Worm (Caenorhabditis elegans) whole organism, L1 larva: ENCODE results near the gene pgm-3.

Source experiments
- Y116A8C.19 ChIP-seq: sonication (generic microtip); optimal IDR thresholded peaks from 2 replicates; lab custom pipeline; 2016; ENCODE audit warnings: missing compliant biosample characterization, missing genetic modification characterization, borderline replicate concordance
- aly-2 ChIP-seq: fragments of 150-350 bp; optimal IDR thresholded peaks from 2 replicates; lab custom pipeline; 2014; ENCODE audit warnings: missing biosample characterization, missing genetic modification characterization
- ama-1 ChIP-seq: fragments of 150-350 bp; optimal IDR thresholded peaks from 2 replicates; lab custom pipeline; 2014
- blmp-1 ChIP-seq: fragments of 150-350 bp; optimal IDR thresholded peaks from 2 replicates; lab custom pipeline; 2014; ENCODE audit warnings: missing biosample characterization, missing genetic modification characterization
- ceh-63 ChIP-seq: fragments of 200-800 bp; sonication (Bioruptor generic); optimal IDR thresholded peaks from 2 replicates; lab custom pipeline; 2018; ENCODE audit warnings: mild to moderate bottlenecking, missing genetic modification characterization, missing compliant biosample characterization
- ceh-8 ChIP-seq: fragments of 200-800 bp; sonication (Bioruptor generic); optimal IDR thresholded peaks from 2 replicates; lab custom pipeline; 2018; ENCODE audit warnings: mild to moderate bottlenecking, missing genetic modification characterization, moderate library complexity, missing compliant biosample characterization
- ceh-82 ChIP-seq, 3 experiments: fragments of 150-350 bp in 1 of 3; sonication (generic microtip) in 2 of 3; optimal IDR thresholded peaks; 2 replicates each; lab custom pipeline; 2014 to 2017; ENCODE audit warnings: missing biosample characterization in 3 of 3, missing genetic modification characterization in 3 of 3
- ceh-88 ChIP-seq: fragments of 200-800 bp; sonication (Bioruptor generic); IDR thresholded peaks from 2 replicates; pipeline ENCODE4 v1.3.6; 2022; ENCODE audit warnings: missing genetic modification characterization, missing compliant biosample characterization
- dpl-1 ChIP-seq, 3 experiments: fragments of 150-350 bp in 2 of 3; sonication (generic microtip) in 1 of 3; optimal IDR thresholded peaks; 2 replicates each; lab custom pipeline; 2014 to 2017; ENCODE audit warnings: missing biosample characterization in 3 of 3, missing genetic modification characterization in 3 of 3, missing genetic modification reagents in 3 of 3
- efl-1 ChIP-seq, 4 experiments: fragments of 150-350 bp; optimal IDR thresholded peaks in 3 of 4; peaks in 1 of 4; 1 replicate in 1 of 4; 2 replicates in 3 of 4; lab custom pipeline; 2014; ENCODE audit warnings: missing biosample characterization in 2 of 4, missing genetic modification characterization in 2 of 4, missing genetic modification reagents in 2 of 4
- efl-3 ChIP-seq: fragments of 200-800 bp; sonication (Bioruptor generic); optimal IDR thresholded peaks from 2 replicates; lab custom pipeline; 2018; ENCODE audit warnings: mild to moderate bottlenecking, missing genetic modification characterization, missing compliant biosample characterization
- egl-13 ChIP-seq: sonication (generic microtip); optimal IDR thresholded peaks from 2 replicates; lab custom pipeline; 2016; ENCODE audit warnings: missing genotype, missing genetic modification reagents, missing genetic modification characterization, missing compliant biosample characterization
- fkh-10 ChIP-seq: sonication (generic microtip); optimal IDR thresholded peaks from 2 replicates; lab custom pipeline; 2017; ENCODE audit warnings: missing biosample characterization, missing genetic modification reagents, missing genetic modification characterization
- fkh-8 ChIP-seq: sonication (generic microtip); optimal IDR thresholded peaks from 2 replicates; lab custom pipeline; 2016; ENCODE audit warnings: mild to moderate bottlenecking, missing genetic modification characterization, missing compliant biosample characterization
- grh-1 ChIP-seq: fragments of 200-800 bp; sonication (Bioruptor generic); IDR thresholded peaks from 2 replicates; pipeline ENCODE4 v1.3.6; 2022; ENCODE audit warnings: missing genetic modification reagents, missing genetic modification characterization, missing compliant biosample characterization
- hlh-17 ChIP-seq: fragments of 200-800 bp; sonication (Bioruptor generic); optimal IDR thresholded peaks from 2 replicates; lab custom pipeline; 2018; ENCODE audit warnings: missing genetic modification characterization, mild to moderate bottlenecking, missing compliant biosample characterization, moderate library complexity, borderline replicate concordance
- hlh-4 ChIP-seq: sonication (generic microtip); optimal IDR thresholded peaks from 2 replicates; lab custom pipeline; 2016; ENCODE audit warnings: mild to moderate bottlenecking, missing genetic modification characterization, missing compliant biosample characterization
- irx-1 ChIP-seq: sonication (generic microtip); optimal IDR thresholded peaks from 2 replicates; lab custom pipeline; 2016; ENCODE audit warnings: missing genetic modification characterization, missing compliant biosample characterization
- lin-13 ChIP-seq: fragments of 150-350 bp; optimal IDR thresholded peaks from 2 replicates; lab custom pipeline; 2014; ENCODE audit warnings: missing biosample characterization, missing genetic modification reagents, missing genetic modification characterization
- lin-15B ChIP-seq: fragments of 150-350 bp; sonication (generic microtip); optimal IDR thresholded peaks from 3 replicates; lab custom pipeline; 2014; ENCODE audit warnings: missing biosample characterization, missing genetic modification characterization
- lir-3 ChIP-seq: sonication (generic microtip); optimal IDR thresholded peaks from 2 replicates; lab custom pipeline; 2016; ENCODE audit warnings: mild to moderate bottlenecking, missing genetic modification characterization, moderate library complexity, missing compliant biosample characterization; ENCODE audit not compliant: poor library complexity
- lsy-2 ChIP-seq, 2 experiments: fragments of 150-350 bp; optimal IDR thresholded peaks; 2 replicates each; lab custom pipeline; 2014; ENCODE audit warnings: missing biosample characterization in 2 of 2, missing genetic modification characterization in 2 of 2
- mdl-1 ChIP-seq, 2 experiments: fragments of 150-350 bp; optimal IDR thresholded peaks; 2 replicates each; lab custom pipeline; 2014 to 2017; ENCODE audit warnings: missing biosample characterization in 2 of 2, missing genetic modification characterization in 2 of 2, inconsistent platforms in 1 of 2
- mef-2 ChIP-seq: fragments of 150-350 bp; optimal IDR thresholded peaks from 2 replicates; lab custom pipeline; 2014; ENCODE audit warnings: missing biosample characterization, missing genetic modification characterization
- nhr-237 ChIP-seq: fragments of 150-350 bp; optimal IDR thresholded peaks from 2 replicates; lab custom pipeline; 2014; ENCODE audit warnings: missing biosample characterization, missing genetic modification characterization
- nhr-28 ChIP-seq: fragments of 150-350 bp; optimal IDR thresholded peaks from 2 replicates; lab custom pipeline; 2014; ENCODE audit warnings: missing biosample characterization, missing genetic modification characterization
- nhr-47 ChIP-seq: sonication (generic microtip); optimal IDR thresholded peaks from 2 replicates; lab custom pipeline; 2016; ENCODE audit warnings: mild to moderate bottlenecking, missing genetic modification characterization, moderate library complexity, missing compliant biosample characterization
- nhr-71 ChIP-seq: sonication (generic microtip); optimal IDR thresholded peaks from 2 replicates; lab custom pipeline; 2016; ENCODE audit warnings: mild to moderate bottlenecking, missing genetic modification characterization, moderate library complexity, missing compliant biosample characterization
- nhr-76 ChIP-seq: sonication (generic microtip); optimal IDR thresholded peaks from 2 replicates; lab custom pipeline; 2017; ENCODE audit warnings: missing biosample characterization, missing genetic modification characterization
- nhr-84 ChIP-seq: sonication (generic microtip); optimal IDR thresholded peaks from 2 replicates; lab custom pipeline; 2017; ENCODE audit warnings: missing biosample characterization, missing genetic modification characterization
- nhr-90 ChIP-seq: sonication (generic microtip); optimal IDR thresholded peaks from 2 replicates; lab custom pipeline; 2016; ENCODE audit warnings: mild to moderate bottlenecking, missing genetic modification characterization, missing compliant biosample characterization; ENCODE audit not compliant: poor library complexity
- pax-3 ChIP-seq: fragments of 200-800 bp; sonication (Bioruptor generic); optimal IDR thresholded peaks from 2 replicates; lab custom pipeline; 2018; ENCODE audit warnings: mild to moderate bottlenecking, missing genetic modification characterization, moderate library complexity, missing compliant biosample characterization
- skn-1 ChIP-seq: fragments of 150-350 bp; optimal IDR thresholded peaks from 2 replicates; lab custom pipeline; 2014; ENCODE audit warnings: missing biosample characterization, missing genetic modification characterization
- snpc-4 ChIP-seq: fragments of 150-350 bp; optimal IDR thresholded peaks from 2 replicates; lab custom pipeline; 2014; ENCODE audit warnings: missing biosample characterization, missing genetic modification characterization
- snu-23 ChIP-seq: sonication (generic microtip); optimal IDR thresholded peaks from 2 replicates; lab custom pipeline; 2016; ENCODE audit warnings: missing genetic modification characterization, missing compliant biosample characterization
- sptf-1 ChIP-seq: fragments of 150-350 bp; optimal IDR thresholded peaks from 2 replicates; lab custom pipeline; 2014; ENCODE audit warnings: missing biosample characterization, missing genetic modification characterization
- swsn-7 ChIP-seq: sonication (generic microtip); optimal IDR thresholded peaks from 2 replicates; lab custom pipeline; 2016; ENCODE audit warnings: missing genetic modification characterization, missing compliant biosample characterization
- tlp-1 ChIP-seq: fragments of 150-350 bp; optimal IDR thresholded peaks from 2 replicates; lab custom pipeline; 2014; ENCODE audit warnings: missing biosample characterization, missing genetic modification characterization
- unc-30 ChIP-seq: sonication (generic microtip); optimal IDR thresholded peaks from 2 replicates; lab custom pipeline; 2017; ENCODE audit warnings: missing biosample characterization, missing genetic modification characterization
- ztf-4 ChIP-seq: fragments of 150-350 bp; optimal IDR thresholded peaks from 2 replicates; lab custom pipeline; 2014; ENCODE audit warnings: missing biosample characterization, missing genetic modification characterization

pgm-3 gene

DNA sequence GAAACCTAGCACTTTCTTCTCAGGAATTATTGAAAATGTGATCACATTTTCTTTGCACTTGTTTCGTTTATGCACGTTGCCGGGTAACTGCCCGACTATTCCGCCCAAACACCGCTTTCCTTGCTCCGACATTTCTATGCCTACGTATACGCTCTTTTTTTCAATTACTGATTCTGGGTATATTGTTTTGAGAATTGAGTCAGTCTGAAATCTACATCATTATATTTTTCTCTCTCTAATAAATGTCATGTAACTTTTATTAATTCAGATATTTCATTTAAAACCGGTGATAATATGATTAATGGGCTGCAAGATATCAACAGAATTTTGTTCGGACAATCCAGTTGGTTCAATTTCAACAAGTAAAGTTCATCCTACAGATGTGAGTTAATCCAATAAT, 28.1 kb upstream of the pgm-3 start, which contains the start of gene ttll-11:
ttll-11 (plus strand) TSS at position 301 of the 400 bp plus-strand sequence.
- no peak for TF ChIP-seq Y116A8C.19 (tag; lab: Kevin White, UChicago)
- TF ChIP-seq ceh-88 (GFP tag; lab: Robert Waterston, UW), result no peak
- no peak for TF ChIP-seq hlh-17 (GFP tag; lab: Kevin White, UChicago)
- TF ChIP-seq skn-1, result no peak
- TF ChIP-seq nhr-90 (tag; lab: Kevin White, UChicago), result no peak
- no peak for TF ChIP-seq egl-13 (tag; lab: Kevin White, UChicago)
- no peak for TF ChIP-seq fkh-10 (GFP tag; lab: Kevin White, UChicago)
- TF ChIP-seq grh-1 (GFP tag; lab: Robert Waterston, UW), result no peak
- no peak for TF ChIP-seq ceh-63
- no peak for TF ChIP-seq lin-13 (GFP tag; lab: Kevin White, UChicago)
- TF ChIP-seq lir-3 (tag; lab: Kevin White, UChicago), result no peak
- TF ChIP-seq snpc-4 (tag; lab: Kevin White, UChicago), result no peak
- no peak for TF ChIP-seq tlp-1 (tag; lab: Kevin White, UChicago)
- peak; percentile 31 for TF ChIP-seq nhr-71 (tag; lab: Kevin White, UChicago)
- TF ChIP-seq aly-2 (tag; lab: Kevin White, UChicago), result no peak
- no peak for TF ChIP-seq irx-1 (tag; lab: Kevin White, UChicago)
- TF ChIP-seq swsn-7 (tag; lab: Kevin White, UChicago), result peak; percentile 5
- TF ChIP-seq mdl-1 (tag; optimal IDR thresholded peaks at IDR 0.05; lab: Kevin White, UChicago), result no peak
- TF ChIP-seq fkh-8 (tag; lab: Kevin White, UChicago), result peak; percentile 76
- TF ChIP-seq sptf-1, result no peak

DNA sequence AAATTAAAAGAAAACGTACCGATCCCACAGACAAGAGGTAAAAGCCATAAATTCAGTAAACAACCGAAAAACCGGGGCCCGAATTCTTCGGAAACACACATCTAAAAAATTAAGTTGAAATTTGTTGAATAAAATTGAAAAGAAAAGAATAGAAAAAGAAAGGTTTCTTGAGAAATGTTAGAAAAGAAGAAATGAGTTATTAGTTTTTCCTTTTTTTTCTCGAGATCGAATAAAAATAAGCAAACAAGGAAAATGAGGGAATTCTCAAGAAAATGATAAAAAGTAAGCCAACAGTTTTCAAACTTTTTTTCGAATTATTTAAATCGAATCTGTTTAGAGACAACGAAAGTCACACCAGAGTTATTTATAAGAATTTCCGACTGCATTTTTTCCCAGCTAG, 20.0 kb upstream of the pgm-3 start, which contains the start of gene H23L24.4:
H23L24.4 (minus strand) TSS at position 101 of the 400 bp plus-strand sequence.
- TF ChIP-seq efl-3 (no peak), mef-2 (tag; lab: Kevin White, UChicago) (no peak), nhr-28 (tag; lab: Kevin White, UChicago) (no peak), grh-1 (GFP tag; lab: Robert Waterston, UW) (no peak), pax-3 (no peak), mdl-1 (tag; optimal IDR thresholded peaks at IDR 0.05; lab: Kevin White, UChicago) (no peak), snu-23 (GFP tag; lab: Kevin White, UChicago) (no peak), ama-1 (lab: Kevin White, UChicago) (no peak), Y116A8C.19 (tag; lab: Kevin White, UChicago) (no peak), nhr-71 (tag; lab: Kevin White, UChicago) (no peak), ceh-8 (GFP tag; lab: Kevin White, UChicago) (no peak), unc-30 (tag; lab: Kevin White, UChicago) (no peak), fkh-8 (tag; lab: Kevin White, UChicago) (no peak), nhr-76 (tag; lab: Kevin White, UChicago) (no peak), nhr-237 (tag; lab: Kevin White, UChicago) (no peak), lin-15B (tag; lab: Kevin White, UChicago) (no peak), lin-13 (GFP tag; lab: Kevin White, UChicago) (no peak)

- TF ChIP-seq ceh-82 (tag; optimal IDR thresholded peaks at IDR 0.05; lab: Kevin White, UChicago) (no peak), hlh-4 (tag; lab: Kevin White, UChicago) (no peak), ztf-4 (no peak), dpl-1 (GFP tag; optimal IDR thresholded peaks at IDR 0.05; lab: Kevin White, UChicago) (no peak), nhr-84 (tag; lab: Kevin White, UChicago) (no peak), lsy-2 (tag; optimal IDR thresholded peaks at IDR 0.05; lab: Kevin White, UChicago) (no peak), nhr-47 (tag; lab: Kevin White, UChicago) (no peak), efl-1 (optimal IDR thresholded peaks at IDR 0.05; lab: Kevin White, UChicago) (no peak), efl-1 (GFP tag; optimal IDR thresholded peaks at IDR 0.05 in 1 of 2; lab: Kevin White, UChicago) (no peak), aly-2 (tag; lab: Kevin White, UChicago) (no peak), pax-3 (no peak), efl-3 (no peak), blmp-1 (tag; lab: Kevin White, UChicago) (no peak)
Measured at ce11 chrIV:8708046-8708445, 17.5 kb upstream of the pgm-3 start.
